Worm (Caenorhabditis elegans) whole organism, L4 larva: ENCODE results near the gene F54H12.10.

Experiments used
- dmd-8 ChIP-seq: fragments of 200-800 bp; sonication (Bioruptor generic); IDR thresholded peaks from 2 replicates; pipeline ENCODE4 v1.3.6; 2022; ENCODE audit warnings: missing genetic modification characterization, missing compliant biosample characterization
- dmd-9 ChIP-seq: fragments of 200-800 bp; sonication (Bioruptor generic); IDR thresholded peaks from 2 replicates; pipeline ENCODE4 v1.3.6; 2022; ENCODE audit warnings: missing genetic modification reagents, missing genetic modification characterization, missing compliant biosample characterization
- fkh-10 ChIP-seq: fragments of 150-350 bp; optimal IDR thresholded peaks from 2 replicates; lab custom pipeline; 2014; ENCODE audit warnings: missing biosample characterization, missing genetic modification reagents, missing genetic modification characterization
- lim-7 ChIP-seq: fragments of 200-800 bp; sonication (Bioruptor generic); IDR thresholded peaks from 2 replicates; pipeline ENCODE4 v1.3.6; 2022; ENCODE audit warnings: missing genetic modification characterization, missing compliant biosample characterization
- mep-1 ChIP-seq: fragments of 150-350 bp; sonication (generic microtip); optimal IDR thresholded peaks from 3 replicates; lab custom pipeline; 2014; ENCODE audit warnings: missing biosample characterization, missing genetic modification characterization
- nhr-76 ChIP-seq: fragments of 150-350 bp; optimal IDR thresholded peaks from 2 replicates; lab custom pipeline; 2014; ENCODE audit warnings: missing biosample characterization, missing genetic modification characterization
- nhr-77 ChIP-seq: fragments of 150-350 bp; optimal IDR thresholded peaks from 2 replicates; lab custom pipeline; 2014; ENCODE audit warnings: missing biosample characterization, missing genetic modification characterization
- pha-4 ChIP-seq, 2 experiments: fragments of 150-350 bp in 1 of 2; fragments of 200-800 bp in 1 of 2; sonication (Bioruptor generic) in 1 of 2; IDR thresholded peaks in 1 of 2; optimal IDR thresholded peaks in 1 of 2; 2 replicates each; pipeline versions ENCODE4 v1.3.6 to Lab custom; 2014 to 2022; ENCODE audit warnings: missing genetic modification characterization in 2 of 2, missing genetic modification reagents in 2 of 2, missing biosample characterization in 1 of 2, missing compliant biosample characterization in 1 of 2
- unc-39 ChIP-seq: sonication (generic microtip); optimal IDR thresholded peaks from 2 replicates; lab custom pipeline; 2017; ENCODE audit warnings: missing biosample characterization, missing genetic modification characterization

- TF ChIP-seq pha-4 (GFP tag; IDR thresholded peaks at IDR 0.05; lab: Robert Waterston, UW) = no peak
- no peak for TF ChIP-seq pha-4 (tag; optimal IDR thresholded peaks at IDR 0.05; lab: Kevin White, UChicago)
- no peak for TF ChIP-seq mep-1 (tag; lab: Kevin White, UChicago)
- TF ChIP-seq lim-7 (GFP tag; lab: Robert Waterston, UW) = no peak
- no peak for TF ChIP-seq unc-39 (tag; lab: Kevin White, UChicago)
- no peak for TF ChIP-seq dmd-9 (GFP tag; lab: Robert Waterston, UW)
- no peak for TF ChIP-seq fkh-10 (GFP tag; lab: Kevin White, UChicago)
- TF ChIP-seq nhr-76 (tag; lab: Kevin White, UChicago) = no peak
- TF ChIP-seq nhr-77 = no peak
- TF ChIP-seq dmd-8 = no peak
Observed at ce11 chrIII:7972687-7973086, 13.9 kb upstream of the F54H12.10 start.
